Fruit fly (Drosophila melanogaster): Measurements from ENCODE around the gene CG33271.

Gene CG33271

DNA sequence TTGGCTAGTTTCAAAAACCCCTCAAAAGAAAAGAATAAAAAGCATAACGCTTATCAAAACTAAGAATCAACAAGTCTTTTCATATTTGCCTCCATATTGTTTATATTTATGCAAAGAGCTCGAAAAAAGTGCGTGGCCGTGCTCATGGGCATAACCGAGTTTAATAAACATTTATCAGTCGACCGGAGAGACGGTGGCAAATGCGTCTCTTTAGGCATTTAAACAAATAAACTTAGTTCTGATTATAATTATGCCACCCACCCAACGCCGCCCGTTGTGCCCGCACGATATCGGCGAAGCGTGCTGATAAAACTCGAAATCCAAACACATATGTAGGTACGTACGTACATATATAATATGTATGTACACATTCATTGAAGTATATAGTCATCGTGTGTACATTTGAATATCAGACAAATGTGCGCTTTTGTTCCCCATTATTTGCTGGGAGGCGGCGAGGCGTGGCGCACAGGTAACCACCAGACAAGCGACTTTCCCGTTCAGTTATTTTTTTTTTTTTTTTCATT is 48.8 kb downstream of the CG33271 start (continued):
- no peak for TF ChIP-seq Xbp1 (GFP tag; optimal IDR thresholded peaks at IDR 0.05)
- no peak for TF ChIP-seq jumu (GFP tag; optimal IDR thresholded peaks at IDR 0.05)
- no peak for TF ChIP-seq CG7839 (tag; optimal IDR thresholded peaks at IDR 0.05)
- peak; percentile 32 for TF ChIP-seq Med (GFP tag)
- no peak for TF ChIP-seq gro (GFP tag; optimal IDR thresholded peaks at IDR 0.05)
- no peak for TF ChIP-seq CG2120 (GFP tag; optimal IDR thresholded peaks at IDR 0.05)
- no peak for TF ChIP-seq CG17612 (GFP tag; IDR thresholded peaks at IDR 0.05)
- no peak for TF ChIP-seq esg (GFP tag; conservative IDR thresholded peaks at IDR 0.05)
- no peak for TF ChIP-seq Mrtf (GFP tag; IDR thresholded peaks at IDR 0.05)
- TF ChIP-seq CG9797 (GFP tag; optimal IDR thresholded peaks at IDR 0.05) = no peak
- no peak for TF ChIP-seq Hr3 (GFP tag; optimal IDR thresholded peaks at IDR 0.05)
- no peak for TF ChIP-seq onecut (GFP tag; IDR thresholded peaks at IDR 0.05)
- no peak for TF ChIP-seq repo (GFP tag; optimal IDR thresholded peaks at IDR 0.05)
- no peak for TF ChIP-seq kni (GFP tag; optimal IDR thresholded peaks at IDR 0.05)
- TF ChIP-seq ato (GFP tag; IDR thresholded peaks at IDR 0.05; ENCODE audit: partially characterized antibody) = no peak
- no peak for TF ChIP-seq crc (GFP tag; optimal IDR thresholded peaks at IDR 0.05)
- TF ChIP-seq sisA (GFP tag; IDR thresholded peaks at IDR 0.05) = no peak
- TF ChIP-seq D19B (GFP tag; optimal IDR thresholded peaks at IDR 0.05) = no peak
- TF ChIP-seq CG13894 (tag; optimal IDR thresholded peaks at IDR 0.05) = peak; percentile 46
- no peak for TF ChIP-seq CG33213 (GFP tag; optimal IDR thresholded peaks at IDR 0.05)
- peak; percentile 24 for TF ChIP-seq gem (tag; optimal IDR thresholded peaks at IDR 0.05)
- no peak for TF ChIP-seq CG11247 (GFP tag; IDR thresholded peaks at IDR 0.05)
- TF ChIP-seq CG15011 (GFP tag; optimal IDR thresholded peaks at IDR 0.05) = peak; percentile 25
- peak; percentile 51 for TF ChIP-seq gcm (GFP tag; optimal IDR thresholded peaks at IDR 0.05)
- TF ChIP-seq fd3F (GFP tag; optimal IDR thresholded peaks at IDR 0.05) = peak; percentile 39
- peak; percentile 44 for TF ChIP-seq CG17385 (GFP tag; optimal IDR thresholded peaks at IDR 0.05)
- no peak for TF ChIP-seq CG16779 (GFP tag; IDR thresholded peaks at IDR 0.05)
- no peak for TF ChIP-seq lbe (GFP tag; optimal IDR thresholded peaks at IDR 0.05)
- no peak for TF ChIP-seq Hr78 (GFP tag; optimal IDR thresholded peaks at IDR 0.05)
- TF ChIP-seq unc-4 (GFP tag; IDR thresholded peaks at IDR 0.05; ENCODE audit: partially characterized antibody) = no peak
- TF ChIP-seq Dip3 (GFP tag; optimal IDR thresholded peaks at IDR 0.05) = no peak
- no peak for TF ChIP-seq Taf1 (GFP tag; IDR thresholded peaks at IDR 0.05)
- no peak for TF ChIP-seq CG8765 (GFP tag; IDR thresholded peaks at IDR 0.05)
- TF ChIP-seq nau (GFP tag; optimal IDR thresholded peaks at IDR 0.05) = peak; percentile 23
- no peak for TF ChIP-seq cas (GFP tag; IDR thresholded peaks at IDR 0.05)
- 0 out of 4 replicates have a peak, but pooled peaks have one; percentile 66 for TF ChIP-seq chinmo (GFP tag; IDR thresholded peaks at IDR 0.05; ENCODE audit: partially characterized antibody)
- no peak for TF ChIP-seq zen2 (GFP tag; IDR thresholded peaks at IDR 0.05; ENCODE audit: partially characterized antibody)
- TF ChIP-seq chif (GFP tag; optimal IDR thresholded peaks at IDR 0.05) = no peak
- TF ChIP-seq CG11093 (GFP tag; IDR thresholded peaks at IDR 0.05) = no peak
- TF ChIP-seq Vsx1 (GFP tag; optimal IDR thresholded peaks at IDR 0.05) = peak; percentile 20
- TF ChIP-seq CG17829 (tag; optimal IDR thresholded peaks at IDR 0.05) = no peak
- no peak for TF ChIP-seq sob (GFP tag; IDR thresholded peaks at IDR 0.05)
- no peak for TF ChIP-seq bab2 (GFP tag; optimal IDR thresholded peaks at IDR 0.05)
- peak; percentile 28 for TF ChIP-seq CG15601 (tag; optimal IDR thresholded peaks at IDR 0.05)
- no peak for TF ChIP-seq bigmax (GFP tag; optimal IDR thresholded peaks at IDR 0.05)
- peak; percentile 16 for TF ChIP-seq CG12299 (tag; optimal IDR thresholded peaks at IDR 0.05)
- no peak for TF ChIP-seq Xrp1 (GFP tag; IDR thresholded peaks at IDR 0.05)
- no peak for TF ChIP-seq Hr39 (optimal IDR thresholded peaks at IDR 0.05)
- no peak for TF ChIP-seq vfl (GFP tag; optimal IDR thresholded peaks at IDR 0.05)
- no peak for TF ChIP-seq ara (GFP tag; IDR thresholded peaks at IDR 0.05)
- TF ChIP-seq Bdp1 (GFP tag; optimal IDR thresholded peaks at IDR 0.05) = no peak

Data from whole organism, embryonic.